Fruit fly (Drosophila melanogaster) whole organism, prepupa: ENCODE data around the gene mRpS18B.
A peak's percentile ranks its signal among the peaks of the same experiment; 100 is the strongest.

ENCODE experiments used
- Blimp-1 ChIP-seq: fragments of 200-800 bp; sonication (Bioruptor generic); optimal IDR thresholded peaks from 3 replicates; lab custom pipeline; 2017; ENCODE audit warnings: missing biosample characterization, missing genetic modification characterization, mild to moderate bottlenecking, moderate library complexity, missing genetic modification reagents
- CG10669 ChIP-seq: fragments of 200-800 bp; sonication (Bioruptor generic); optimal IDR thresholded peaks from 3 replicates; lab custom pipeline; 2018; ENCODE audit warnings: missing biosample characterization, mild to moderate bottlenecking, missing genetic modification characterization, moderate library complexity
- CG11294 ChIP-seq: fragments of 200-800 bp; sonication (Bioruptor generic); IDR thresholded peaks from 2 replicates; pipeline ENCODE4 v1.3.6; 2022; ENCODE audit warnings: missing biosample characterization, missing genetic modification characterization
- CG11902 ChIP-seq: fragments of 200-800 bp; sonication (Bioruptor generic); optimal IDR thresholded peaks from 3 replicates; lab custom pipeline; 2016; ENCODE audit warnings: missing biosample characterization, missing genetic modification characterization
- CG15336 ChIP-seq: fragments of 200-800 bp; sonication (Bioruptor generic); IDR thresholded peaks from 2 replicates; pipeline ENCODE4 v1.3.6; 2022; ENCODE audit warnings: missing biosample characterization, missing genetic modification characterization
- CG1621 ChIP-seq: fragments of 200-800 bp; sonication (Bioruptor generic); optimal IDR thresholded peaks from 3 replicates; lab custom pipeline; 2018; ENCODE audit warnings: missing biosample characterization, mild to moderate bottlenecking, missing genetic modification characterization
- CG16779 ChIP-seq: fragments of 200-800 bp; sonication (Bioruptor generic); optimal IDR thresholded peaks from 3 replicates; lab custom pipeline; 2017; ENCODE audit warnings: missing biosample characterization, mild to moderate bottlenecking, missing genetic modification characterization
- CG3032 ChIP-seq: fragments of 200-800 bp; optimal IDR thresholded peaks from 2 replicates; lab custom pipeline; 2019; ENCODE audit warnings: missing biosample characterization, mild to moderate bottlenecking, missing genetic modification characterization, moderate library complexity
- CG31627 ChIP-seq: fragments of 200-800 bp; sonication (Bioruptor generic); optimal IDR thresholded peaks from 3 replicates; lab custom pipeline; 2016; ENCODE audit warnings: missing biosample characterization, missing genetic modification characterization
- CG34406 ChIP-seq: fragments of 200-800 bp; sonication (Bioruptor generic); optimal IDR thresholded peaks from 3 replicates; lab custom pipeline; 2016; ENCODE audit warnings: missing biosample characterization, missing genetic modification characterization
- CG3919 ChIP-seq: fragments of 200-800 bp; sonication (Bioruptor generic); optimal IDR thresholded peaks from 3 replicates; lab custom pipeline; 2016; ENCODE audit warnings: missing biosample characterization, missing genetic modification characterization
- CG4318 ChIP-seq: fragments of 200-800 bp; sonication (Bioruptor generic); optimal IDR thresholded peaks from 3 replicates; lab custom pipeline; 2017; ENCODE audit warnings: missing biosample characterization, mild to moderate bottlenecking, missing genetic modification characterization
- CG6163 ChIP-seq: fragments of 200-800 bp; sonication (Bioruptor generic); IDR thresholded peaks from 3 replicates; pipeline ENCODE4 v1.3.6; 2022; ENCODE audit warnings: missing biosample characterization, missing genetic modification characterization
- CG6276 ChIP-seq: fragments of 200-800 bp; sonication (Bioruptor generic); optimal IDR thresholded peaks from 2 replicates; lab custom pipeline; 2017; ENCODE audit warnings: missing biosample characterization, mild to moderate bottlenecking, missing genetic modification characterization
- CG6792 ChIP-seq: fragments of 200-800 bp; sonication (Bioruptor generic); optimal IDR thresholded peaks from 3 replicates; lab custom pipeline; 2016; ENCODE audit warnings: missing biosample characterization, missing genetic modification characterization
- CG6808 ChIP-seq: fragments of 200-800 bp; sonication (Bioruptor generic); optimal IDR thresholded peaks from 3 replicates; lab custom pipeline; 2017; ENCODE audit warnings: missing biosample characterization, missing genetic modification characterization, mild to moderate bottlenecking, moderate library complexity, missing genetic modification reagents
- CG6854 ChIP-seq: fragments of 200-800 bp; sonication (Bioruptor generic); optimal IDR thresholded peaks from 2 replicates; lab custom pipeline; 2017; ENCODE audit warnings: missing biosample characterization, mild to moderate bottlenecking, missing genetic modification characterization
- CG8319 ChIP-seq: fragments of 200-800 bp; sonication (Bioruptor generic); optimal IDR thresholded peaks from 3 replicates; lab custom pipeline; 2016; ENCODE audit warnings: missing biosample characterization, missing genetic modification characterization
- CG8632 ChIP-seq: fragments of 200-800 bp; sonication (Bioruptor generic); optimal IDR thresholded peaks from 3 replicates; lab custom pipeline; 2016; ENCODE audit warnings: missing biosample characterization, missing genetic modification characterization
- CG9139 ChIP-seq: fragments of 200-800 bp; sonication (Bioruptor generic); optimal IDR thresholded peaks from 3 replicates; lab custom pipeline; 2017; ENCODE audit warnings: missing biosample characterization, mild to moderate bottlenecking, missing genetic modification characterization
- Eip75B ChIP-seq: fragments of 200-800 bp; sonication (Bioruptor generic); optimal IDR thresholded peaks from 3 replicates; lab custom pipeline; 2016; ENCODE audit warnings: missing biosample characterization, missing genetic modification characterization
- Eip78C ChIP-seq: fragments of 200-800 bp; sonication (Bioruptor generic); peaks from one replicate; lab custom pipeline; 2016; ENCODE audit warnings: missing biosample characterization, missing genetic modification characterization
- Eip93F ChIP-seq: fragments of 200-800 bp; sonication (Bioruptor generic); optimal IDR thresholded peaks from 2 replicates; lab custom pipeline; 2016; ENCODE audit warnings: missing biosample characterization, mild to moderate bottlenecking, missing genetic modification characterization
- Ets21C ChIP-seq: fragments of 200-800 bp; sonication (Bioruptor generic); optimal IDR thresholded peaks from 3 replicates; lab custom pipeline; 2016; ENCODE audit warnings: missing biosample characterization, missing genetic modification characterization
- Ets96B ChIP-seq: fragments of 200-800 bp; optimal IDR thresholded peaks from 2 replicates; lab custom pipeline; 2019; ENCODE audit warnings: missing biosample characterization, mild to moderate bottlenecking, missing genetic modification characterization, moderate library complexity
- Hr38 ChIP-seq: sonication (Bioruptor generic); optimal IDR thresholded peaks from 2 replicates; lab custom pipeline; 2016; ENCODE audit warnings: missing biosample characterization, missing genetic modification characterization
- Hr39 ChIP-seq: fragments of 200-800 bp; sonication (Bioruptor generic); optimal IDR thresholded peaks from 2 replicates; lab custom pipeline; 2016; ENCODE audit warnings: missing biosample characterization, missing genetic modification characterization
- Hr4 ChIP-seq: fragments of 200-800 bp; sonication (Bioruptor generic); optimal IDR thresholded peaks from 3 replicates; lab custom pipeline; 2016; ENCODE audit warnings: missing biosample characterization, missing genetic modification characterization
- Lpt ChIP-seq: fragments of 200-800 bp; sonication (Bioruptor generic); optimal IDR thresholded peaks from 3 replicates; lab custom pipeline; 2016; ENCODE audit warnings: missing biosample characterization, missing genetic modification characterization
- Met ChIP-seq: fragments of 200-800 bp; sonication (Bioruptor generic); optimal IDR thresholded peaks from 3 replicates; lab custom pipeline; 2016; ENCODE audit warnings: missing biosample characterization, missing genetic modification characterization
- OdsH ChIP-seq: fragments of 200-800 bp; sonication (Bioruptor generic); optimal IDR thresholded peaks from 3 replicates; lab custom pipeline; 2016; ENCODE audit warnings: missing biosample characterization, missing genetic modification characterization
- Smox ChIP-seq: fragments of 200-800 bp; sonication (Bioruptor generic); optimal IDR thresholded peaks from 3 replicates; lab custom pipeline; 2016; ENCODE audit warnings: missing biosample characterization, missing genetic modification characterization
- Sox102F ChIP-seq: fragments of 200-800 bp; sonication (Bioruptor generic); optimal IDR thresholded peaks from 2 replicates; lab custom pipeline; 2016; ENCODE audit warnings: missing biosample characterization, mild to moderate bottlenecking, missing genetic modification characterization
- Sox14 ChIP-seq: fragments of 200-800 bp; sonication (Bioruptor generic); optimal IDR thresholded peaks from 3 replicates; lab custom pipeline; 2016; ENCODE audit warnings: missing biosample characterization, missing genetic modification characterization
- Sox15 ChIP-seq: fragments of 200-800 bp; sonication (Bioruptor generic); optimal IDR thresholded peaks from 3 replicates; lab custom pipeline; 2016; ENCODE audit warnings: missing biosample characterization, missing genetic modification characterization
- achi ChIP-seq: fragments of 200-800 bp; sonication (Bioruptor generic); optimal IDR thresholded peaks from 3 replicates; lab custom pipeline; 2016; ENCODE audit warnings: missing biosample characterization, missing genetic modification characterization
- acj6 ChIP-seq: fragments of 200-800 bp; sonication (Bioruptor generic); optimal IDR thresholded peaks from 3 replicates; lab custom pipeline; 2016; ENCODE audit warnings: missing biosample characterization, missing genetic modification characterization
- cyc ChIP-seq: fragments of 200-800 bp; sonication (Bioruptor generic); optimal IDR thresholded peaks from 3 replicates; lab custom pipeline; 2016; ENCODE audit warnings: missing biosample characterization, missing genetic modification characterization
- dac ChIP-seq: fragments of 200-800 bp; sonication (Bioruptor generic); optimal IDR thresholded peaks from 2 replicates; lab custom pipeline; 2017; ENCODE audit warnings: missing biosample characterization, mild to moderate bottlenecking, missing genetic modification characterization
- dsx ChIP-seq: fragments of 200-800 bp; optimal IDR thresholded peaks from 3 replicates; lab custom pipeline; 2019; ENCODE audit warnings: missing biosample characterization, mild to moderate bottlenecking, missing genetic modification characterization, moderate library complexity; ENCODE audit not compliant: poor library complexity, severe bottlenecking
- eg ChIP-seq: fragments of 200-800 bp; sonication (Bioruptor generic); IDR thresholded peaks from 3 replicates; pipeline ENCODE4 v1.3.6; 2022; ENCODE audit warnings: missing biosample characterization, missing genetic modification characterization
- esn ChIP-seq: fragments of 200-800 bp; sonication (Bioruptor generic); optimal IDR thresholded peaks from 2 replicates; lab custom pipeline; 2016; ENCODE audit warnings: missing biosample characterization, mild to moderate bottlenecking, missing genetic modification characterization, moderate library complexity
- fd59A ChIP-seq: fragments of 200-800 bp; sonication (Bioruptor generic); optimal IDR thresholded peaks from 2 replicates; lab custom pipeline; 2017; ENCODE audit warnings: missing biosample characterization, mild to moderate bottlenecking, missing genetic modification characterization, missing genetic modification reagents
- fd85E ChIP-seq: fragments of 200-800 bp; sonication (Bioruptor generic); optimal IDR thresholded peaks from 3 replicates; lab custom pipeline; 2016; ENCODE audit warnings: missing biosample characterization, missing genetic modification characterization
- fkh ChIP-seq: fragments of 200-800 bp; sonication (Bioruptor generic); optimal IDR thresholded peaks from 3 replicates; lab custom pipeline; 2017; ENCODE audit warnings: missing biosample characterization, mild to moderate bottlenecking, missing genetic modification characterization, moderate library complexity
- lz ChIP-seq: fragments of 200-800 bp; sonication (Bioruptor generic); optimal IDR thresholded peaks from 3 replicates; lab custom pipeline; 2016; ENCODE audit warnings: missing biosample characterization, missing genetic modification characterization
- pdm3 ChIP-seq: fragments of 200-800 bp; sonication (Bioruptor generic); optimal IDR thresholded peaks from 3 replicates; lab custom pipeline; 2016; ENCODE audit warnings: missing biosample characterization, missing genetic modification characterization
- salr ChIP-seq, 2 experiments: fragments of 200-800 bp; sonication (Bioruptor generic); optimal IDR thresholded peaks; 3 replicates each; lab custom pipeline; 2016 to 2018; ENCODE audit warnings: missing biosample characterization in 2 of 2, missing genetic modification characterization in 2 of 2, mild to moderate bottlenecking in 1 of 2
- ss ChIP-seq, 2 experiments: fragments of 200-800 bp; sonication (Bioruptor generic); optimal IDR thresholded peaks; 2 replicates in 1 of 2; 3 replicates in 1 of 2; lab custom pipeline; 2017 to 2018; ENCODE audit warnings: mild to moderate bottlenecking in 2 of 2, missing biosample characterization in 2 of 2, missing genetic modification characterization in 2 of 2, moderate library complexity in 1 of 2
- svp ChIP-seq: fragments of 200-800 bp; sonication (Bioruptor generic); peaks from one replicate; lab custom pipeline; 2016; ENCODE audit warnings: missing biosample characterization, missing genetic modification characterization
- topi ChIP-seq: fragments of 200-800 bp; sonication (Bioruptor generic); optimal IDR thresholded peaks from 3 replicates; lab custom pipeline; 2016; ENCODE audit warnings: missing biosample characterization, missing genetic modification characterization
- vri ChIP-seq: fragments of 200-800 bp; sonication (Bioruptor generic); optimal IDR thresholded peaks from 3 replicates; lab custom pipeline; 2016; ENCODE audit warnings: missing biosample characterization, mild to moderate bottlenecking, missing genetic modification characterization

Gene mRpS18B

dm6 chr2L:20097105-20097631, at the start of gene mRpS18B, which contains the start of gene Kua:
TSS of gene mRpS18B (minus strand) at chr2L:20097253.
TSS of gene Kua (plus strand) at chr2L:20097581.
- TF ChIP-seq OdsH (GFP tag; lab: Kevin White, UChicago), result peak; percentile 36
- peak; percentile 15 for TF ChIP-seq CG34406 (GFP tag; lab: Kevin White, UChicago)
- peak; percentile 26 for TF ChIP-seq Ets96B
- TF ChIP-seq Hr38 (GFP tag; lab: Kevin White, UChicago), result no peak
- peak; percentile 66 for TF ChIP-seq CG6163 (GFP tag; lab: Robert Waterston, UW)
- TF ChIP-seq lz (GFP tag; lab: Kevin White, UChicago), result peak; percentile 35
- peak; percentile 57 for TF ChIP-seq esn
- no peak for TF ChIP-seq CG8319
- TF ChIP-seq CG3032 (tag; lab: Kevin White, UChicago), result peak; percentile 39
- no peak for TF ChIP-seq CG6854 (GFP tag; lab: Kevin White, UChicago)
- TF ChIP-seq vri (GFP tag; lab: Kevin White, UChicago), result peak; percentile 41
- peak; percentile 9 for TF ChIP-seq Sox14 (GFP tag; lab: Kevin White, UChicago)
- peak; percentile 43 for TF ChIP-seq Smox (GFP tag; lab: Kevin White, UChicago)
- TF ChIP-seq Sox102F (GFP tag; lab: Kevin White, UChicago), result no peak
- peak; percentile 42 for TF ChIP-seq CG3919 (GFP tag; lab: Kevin White, UChicago)
- no peak for TF ChIP-seq dac
- TF ChIP-seq CG15336 (GFP tag; lab: Robert Waterston, UW), result 0 out of 2 replicates have a peak, but pooled peaks have one; percentile 21
- no peak for TF ChIP-seq ss (GFP tag; optimal IDR thresholded peaks at IDR 0.05; lab: Kevin White, UChicago)
- no peak for TF ChIP-seq CG6808 (GFP tag; lab: Kevin White, UChicago)
- no peak for TF ChIP-seq fd85E (GFP tag; lab: Kevin White, UChicago)
- TF ChIP-seq Eip78C (GFP tag; lab: Kevin White, UChicago), result peak; percentile 79
- no peak for TF ChIP-seq CG16779
- TF ChIP-seq cyc, result peak; percentile 42
- TF ChIP-seq Sox15 (GFP tag; lab: Kevin White, UChicago), result no peak
- peak; percentile 49 for TF ChIP-seq Hr4 (GFP tag; lab: Kevin White, UChicago)
- peak; percentile 10 for TF ChIP-seq CG4318 (GFP tag; lab: Kevin White, UChicago)
- no peak for TF ChIP-seq fd59A (GFP tag; lab: Kevin White, UChicago)
- peak; percentile 39 for TF ChIP-seq pdm3
- no peak for TF ChIP-seq dsx (GFP tag; lab: Kevin White, UChicago)
- TF ChIP-seq achi (GFP tag; lab: Kevin White, UChicago), result peak; percentile 7
- no peak for TF ChIP-seq CG11294
- TF ChIP-seq Blimp-1, result no peak
- no peak for TF ChIP-seq CG10669 (GFP tag; lab: Kevin White, UChicago)
- no peak for TF ChIP-seq Ets21C (GFP tag; lab: Kevin White, UChicago)
- TF ChIP-seq Met (GFP tag; lab: Kevin White, UChicago), result peak; percentile 29
- peak; percentile 35; the same call in 1 of the 3 replicates for TF ChIP-seq eg (GFP tag; lab: Robert Waterston, UW)
- peak; percentile 17 for TF ChIP-seq Hr39 (GFP tag; lab: Kevin White, UChicago)
- no peak for TF ChIP-seq salr (GFP tag; optimal IDR thresholded peaks at IDR 0.05; lab: Kevin White, UChicago)
- no peak for TF ChIP-seq Eip75B (GFP tag; lab: Kevin White, UChicago)
- peak; percentile 43 for TF ChIP-seq acj6 (GFP tag; lab: Kevin White, UChicago)
- TF ChIP-seq CG6792 (GFP tag; lab: Kevin White, UChicago), result peak; percentile 13
- TF ChIP-seq topi, result peak; percentile 23
- TF ChIP-seq Lpt (GFP tag; lab: Kevin White, UChicago), result no peak
- TF ChIP-seq CG9139, result no peak
- no peak for TF ChIP-seq Eip93F (GFP tag; lab: Kevin White, UChicago)
- peak; percentile 15 for TF ChIP-seq CG31627
- TF ChIP-seq svp (GFP tag; lab: Kevin White, UChicago), result no peak
- TF ChIP-seq CG1621 (tag; lab: Kevin White, UChicago), result no peak
- peak; percentile 28 for TF ChIP-seq CG8632 (GFP tag; lab: Kevin White, UChicago)
- TF ChIP-seq CG6276 (GFP tag; lab: Kevin White, UChicago), result no peak
- peak; percentile 67 for TF ChIP-seq CG11902 (GFP tag; lab: Kevin White, UChicago)
- no peak for TF ChIP-seq fkh (GFP tag; lab: Kevin White, UChicago)
